Fruit fly (Drosophila melanogaster) whole organism, embryonic: ENCODE data around the gene cbt.

Experiments used
- BEAF-32 ChIP-seq: fragments of 200-800 bp; sonication (Bioruptor generic); optimal IDR thresholded peaks from 3 replicates; lab custom pipeline; 2017; ENCODE audit warnings: missing biosample characterization, missing genetic modification characterization, mild to moderate bottlenecking, moderate library complexity, missing genetic modification reagents
- CG11456 ChIP-seq: fragments of 200-800 bp; sonication (Bioruptor generic); IDR thresholded peaks from 3 replicates; pipeline ENCODE4 v1.3.6; 2022; ENCODE audit warnings: missing biosample characterization, missing genetic modification characterization
- CG11696 ChIP-seq: fragments of 200-800 bp; sonication (Bioruptor generic); IDR thresholded peaks from 2 replicates; pipeline ENCODE4 v1.3.6; 2022; ENCODE audit warnings: missing biosample characterization, missing genetic modification characterization
- CG13775 ChIP-seq: fragments of 200-800 bp; sonication (Bioruptor generic); optimal IDR thresholded peaks from 3 replicates; lab custom pipeline; 2017; ENCODE audit warnings: missing biosample characterization, mild to moderate bottlenecking, missing genetic modification characterization
- CG14667 ChIP-seq: fragments of 200-800 bp; sonication (Bioruptor generic); IDR thresholded peaks from 2 replicates; pipeline ENCODE4 v1.3.6; 2022; ENCODE audit warnings: missing biosample characterization, missing genetic modification characterization
- CG18599 ChIP-seq: fragments of 200-800 bp; sonication (Bioruptor generic); optimal IDR thresholded peaks from 3 replicates; lab custom pipeline; 2017; ENCODE audit warnings: missing biosample characterization, missing genetic modification characterization, mild to moderate bottlenecking, moderate library complexity, missing genetic modification reagents
- CG18764 ChIP-seq: fragments of 200-800 bp; sonication (Bioruptor generic); optimal IDR thresholded peaks from 3 replicates; lab custom pipeline; 2016; ENCODE audit warnings: missing biosample characterization, missing genetic modification characterization
- CG4282 ChIP-seq: fragments of 200-800 bp; sonication (Bioruptor generic); optimal IDR thresholded peaks from 2 replicates; lab custom pipeline; 2016; ENCODE audit warnings: missing biosample characterization, missing genetic modification characterization
- CG4617 ChIP-seq: fragments of 200-800 bp; sonication (Bioruptor generic); optimal IDR thresholded peaks from 3 replicates; lab custom pipeline; 2016; ENCODE audit warnings: missing biosample characterization, missing genetic modification characterization, borderline replicate concordance
- CG8281 ChIP-seq: fragments of 200-800 bp; sonication (Bioruptor generic); optimal IDR thresholded peaks from 2 replicates; lab custom pipeline; 2018; ENCODE audit warnings: missing biosample characterization, mild to moderate bottlenecking, missing genetic modification characterization, moderate library complexity
- CG9609 ChIP-seq: fragments of 200-800 bp; sonication (Bioruptor generic); optimal IDR thresholded peaks from 3 replicates; lab custom pipeline; 2016; ENCODE audit warnings: missing biosample characterization, missing genetic modification characterization
- CG9727 ChIP-seq: fragments of 200-800 bp; sonication (Bioruptor generic); optimal IDR thresholded peaks from 3 replicates; lab custom pipeline; 2017; ENCODE audit warnings: missing biosample characterization, mild to moderate bottlenecking, missing genetic modification characterization
- CG9932 ChIP-seq: fragments of 200-800 bp; sonication (Bioruptor generic); IDR thresholded peaks from 2 replicates; pipeline ENCODE4 v1.3.6; 2022; ENCODE audit warnings: missing biosample characterization, missing genetic modification characterization
- CoRest ChIP-seq: fragments of 200-800 bp; sonication (Bioruptor generic); optimal IDR thresholded peaks from 3 replicates; lab custom pipeline; 2018; ENCODE audit warnings: missing biosample characterization, mild to moderate bottlenecking, missing genetic modification characterization, moderate library complexity
- ERR ChIP-seq: fragments of 200-800 bp; sonication (Bioruptor generic); optimal IDR thresholded peaks from 2 replicates; lab custom pipeline; 2016; ENCODE audit warnings: missing biosample characterization, missing genetic modification characterization
- Fer2 ChIP-seq: fragments of 200-800 bp; sonication (Bioruptor generic); optimal IDR thresholded peaks from 2 replicates; lab custom pipeline; 2018; ENCODE audit warnings: missing biosample characterization, mild to moderate bottlenecking, missing genetic modification characterization, moderate library complexity
- Gsc ChIP-seq: fragments of 200-800 bp; sonication (Bioruptor generic); IDR thresholded peaks from 2 replicates; pipeline ENCODE4 v1.3.6; 2022; ENCODE audit warnings: missing biosample characterization, missing genetic modification characterization
- HLH4C ChIP-seq: fragments of 200-800 bp; sonication (Bioruptor generic); IDR thresholded peaks from 3 replicates; pipeline ENCODE4 v1.3.6; 2022; ENCODE audit warnings: missing biosample characterization, missing genetic modification characterization; ENCODE audit not compliant: partially characterized antibody
- Lhr ChIP-seq: fragments of 200-800 bp; sonication (Bioruptor generic); optimal IDR thresholded peaks from 3 replicates; lab custom pipeline; 2017; ENCODE audit warnings: mild to moderate bottlenecking, missing biosample characterization, missing genetic modification reagents, missing genetic modification characterization
- Mes4 ChIP-seq: fragments of 200-800 bp; sonication (Bioruptor generic); optimal IDR thresholded peaks from 2 replicates; lab custom pipeline; 2016; ENCODE audit warnings: missing biosample characterization, missing genetic modification characterization
- NFAT ChIP-seq: fragments of 200-800 bp; sonication (Bioruptor generic); IDR thresholded peaks from 2 replicates; pipeline ENCODE4 v1.3.6; 2022; ENCODE audit warnings: missing biosample characterization, missing genetic modification characterization
- Neu2 ChIP-seq: fragments of 200-800 bp; sonication (Bioruptor generic); optimal IDR thresholded peaks from 3 replicates; lab custom pipeline; 2016; ENCODE audit warnings: missing biosample characterization, missing genetic modification characterization, borderline replicate concordance
- Nf-YA ChIP-seq: fragments of 200-800 bp; sonication (Bioruptor generic); IDR thresholded peaks from 2 replicates; pipeline ENCODE4 v1.3.6; 2022; ENCODE audit warnings: missing biosample characterization, missing genetic modification characterization
- NfI ChIP-seq: fragments of 200-800 bp; sonication (Bioruptor generic); optimal IDR thresholded peaks from 3 replicates; lab custom pipeline; 2018; ENCODE audit warnings: missing biosample characterization, mild to moderate bottlenecking, missing genetic modification characterization, moderate library complexity
- Rfx ChIP-seq: fragments of 200-800 bp; sonication (Bioruptor generic); IDR thresholded peaks from 2 replicates; pipeline ENCODE4 v1.3.6; 2022; ENCODE audit warnings: missing biosample characterization, missing genetic modification characterization
- Sox102F ChIP-seq: fragments of 200-800 bp; sonication (Bioruptor generic); optimal IDR thresholded peaks from 2 replicates; lab custom pipeline; 2018; ENCODE audit warnings: missing biosample characterization, mild to moderate bottlenecking, missing genetic modification characterization, moderate library complexity
- Ssrp ChIP-seq: fragments of 200-800 bp; sonication (Bioruptor generic); optimal IDR thresholded peaks from 2 replicates; lab custom pipeline; 2018; ENCODE audit warnings: missing biosample characterization, mild to moderate bottlenecking, missing genetic modification characterization, moderate library complexity
- Vsx1 ChIP-seq: fragments of 200-800 bp; sonication (Bioruptor generic); optimal IDR thresholded peaks from 2 replicates; lab custom pipeline; 2017; ENCODE audit warnings: missing biosample characterization, mild to moderate bottlenecking, missing genetic modification characterization, missing genetic modification reagents
- ato ChIP-seq: fragments of 200-800 bp; sonication (Bioruptor generic); IDR thresholded peaks from 2 replicates; pipeline ENCODE4 v1.3.6; 2022; ENCODE audit warnings: missing biosample characterization, missing genetic modification characterization; ENCODE audit not compliant: partially characterized antibody
- bigmax ChIP-seq: fragments of 200-800 bp; sonication (Bioruptor generic); optimal IDR thresholded peaks from 2 replicates; lab custom pipeline; 2018; ENCODE audit warnings: missing biosample characterization, mild to moderate bottlenecking, missing genetic modification characterization
- bowl ChIP-seq: fragments of 200-800 bp; sonication (Bioruptor generic); IDR thresholded peaks from 2 replicates; pipeline ENCODE4 v1.3.6; 2022; ENCODE audit warnings: missing biosample characterization, missing genetic modification characterization
- crc ChIP-seq: fragments of 200-800 bp; sonication (Bioruptor generic); optimal IDR thresholded peaks from 2 replicates; lab custom pipeline; 2016; ENCODE audit warnings: missing biosample characterization, missing genetic modification characterization
- fd64A ChIP-seq: fragments of 200-800 bp; sonication (Bioruptor generic); optimal IDR thresholded peaks from 3 replicates; lab custom pipeline; 2018; ENCODE audit warnings: missing biosample characterization, mild to moderate bottlenecking, missing genetic modification characterization
- fru ChIP-seq: fragments of >200 bp; optimal IDR thresholded peaks from 2 replicates; lab custom pipeline; 2017
- ftz-f1 ChIP-seq: fragments of 200-800 bp; sonication (Bioruptor generic); optimal IDR thresholded peaks from 2 replicates; lab custom pipeline; 2016; ENCODE audit warnings: missing biosample characterization, missing genetic modification characterization
- h ChIP-seq: fragments of >200 bp; optimal IDR thresholded peaks from 2 replicates; lab custom pipeline; 2017
- hbn ChIP-seq: fragments of 200-800 bp; sonication (Bioruptor generic); IDR thresholded peaks from 2 replicates; pipeline ENCODE4 v1.3.6; 2022; ENCODE audit warnings: missing biosample characterization, missing genetic modification characterization; ENCODE audit not compliant: partially characterized antibody
- insv ChIP-seq, 2 experiments: fragments of 200-800 bp; sonication (Bioruptor generic); optimal IDR thresholded peaks; 3 replicates each; lab custom pipeline; 2016 to 2018; ENCODE audit warnings: missing biosample characterization in 2 of 2, missing genetic modification characterization in 2 of 2
- jing ChIP-seq: fragments of 200-800 bp; sonication (Bioruptor generic); optimal IDR thresholded peaks from 2 replicates; lab custom pipeline; 2018; ENCODE audit warnings: missing biosample characterization, mild to moderate bottlenecking, missing genetic modification characterization
- nerfin-2 ChIP-seq: fragments of 200-800 bp; sonication (Bioruptor generic); IDR thresholded peaks from 2 replicates; pipeline ENCODE4 v1.3.6; 2022; ENCODE audit warnings: missing biosample characterization, missing genetic modification characterization; ENCODE audit not compliant: partially characterized antibody
- nmo ChIP-seq: fragments of 200-800 bp; sonication (Bioruptor generic); optimal IDR thresholded peaks from 2 replicates; lab custom pipeline; 2018; ENCODE audit warnings: missing biosample characterization, mild to moderate bottlenecking, missing genetic modification characterization, moderate library complexity
- onecut ChIP-seq: fragments of 200-800 bp; sonication (Bioruptor generic); IDR thresholded peaks from 2 replicates; pipeline ENCODE4 v1.3.6; 2022; ENCODE audit warnings: missing biosample characterization, missing genetic modification characterization
- prd ChIP-seq, 3 experiments: fragments of >200 bp in 2 of 3; fragments of 200-800 bp in 1 of 3; sonication (Bioruptor generic) in 1 of 3; optimal IDR thresholded peaks in 2 of 3; IDR thresholded peaks in 1 of 3; 2 replicates in 2 of 3; 3 replicates in 1 of 3; pipeline versions ENCODE4 v1.3.6 to Lab custom; 2017 to 2022; ENCODE audit warnings: missing biosample characterization in 1 of 3, missing genetic modification characterization in 1 of 3
- seq ChIP-seq: fragments of 200-800 bp; sonication (Bioruptor generic); IDR thresholded peaks from 2 replicates; pipeline ENCODE4 v1.3.6; 2022; ENCODE audit warnings: missing biosample characterization, missing genetic modification characterization
- slou ChIP-seq: fragments of 200-800 bp; sonication (Bioruptor generic); optimal IDR thresholded peaks from 3 replicates; lab custom pipeline; 2016; ENCODE audit warnings: missing biosample characterization, missing genetic modification characterization
- tgo ChIP-seq: fragments of 200-800 bp; sonication (Bioruptor generic); IDR thresholded peaks from 3 replicates; pipeline ENCODE4 v1.3.6; 2022; ENCODE audit warnings: missing biosample characterization, missing genetic modification characterization
- tin ChIP-seq: fragments of 200-800 bp; sonication (Bioruptor generic); optimal IDR thresholded peaks from 3 replicates; lab custom pipeline; 2016; ENCODE audit warnings: missing biosample characterization, missing genetic modification characterization
- tio ChIP-seq: fragments of 200-800 bp; sonication (Bioruptor generic); optimal IDR thresholded peaks from 2 replicates; lab custom pipeline; 2017; ENCODE audit warnings: missing biosample characterization, missing genetic modification characterization, inconsistent platforms
- vnd ChIP-seq: fragments of 200-800 bp; sonication (Bioruptor generic); IDR thresholded peaks from 3 replicates; pipeline ENCODE4 v1.3.6; 2022; ENCODE audit warnings: missing biosample characterization, missing genetic modification characterization; ENCODE audit not compliant: partially characterized antibody
- zen ChIP-seq: fragments of 200-800 bp; sonication (Bioruptor generic); optimal IDR thresholded peaks from 3 replicates; lab custom pipeline; 2018; ENCODE audit warnings: missing biosample characterization, mild to moderate bottlenecking, missing genetic modification characterization, moderate library complexity

cbt gene

DNA sequence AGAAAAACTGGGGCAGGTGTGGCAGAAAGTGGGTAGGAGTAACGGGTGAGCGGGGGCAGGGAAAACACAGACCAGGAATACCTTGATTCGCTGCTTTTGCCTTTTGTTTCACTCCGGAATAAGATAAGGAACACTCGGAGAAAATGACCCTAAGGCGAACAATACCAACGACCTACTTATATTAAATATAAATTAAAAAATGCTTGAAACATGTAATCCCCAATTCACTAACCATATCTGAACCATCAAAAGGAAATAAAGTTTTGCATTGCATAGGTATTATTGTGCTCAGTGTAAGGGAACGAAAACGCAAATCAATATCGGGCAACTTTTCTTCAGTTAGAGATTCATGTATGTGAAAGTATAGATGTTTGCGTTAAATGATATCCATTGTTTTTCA lies 32.5 kb upstream of the cbt start (continued):
- no peak for TF ChIP-seq CG9609
- TF ChIP-seq bigmax, result no peak
- TF ChIP-seq CG8281 (tag; lab: Kevin White, UChicago), result peak; percentile 11
- TF ChIP-seq prd (optimal IDR thresholded peaks at IDR 0.05; lab: Kevin White, UChicago), result no peak
- peak; percentile 55; the same call in 2 of the 3 replicates for TF ChIP-seq prd (GFP tag; IDR thresholded peaks at IDR 0.05; lab: Robert Waterston, UW)
- peak; percentile 69 for TF ChIP-seq jing (GFP tag; lab: Kevin White, UChicago)
- no peak for TF ChIP-seq fru (lab: Kevin White, UChicago)
- TF ChIP-seq CG9932, result peak; percentile 50
- TF ChIP-seq slou (GFP tag; lab: Kevin White, UChicago), result peak; percentile 27
- no peak for TF ChIP-seq zen
- peak; percentile 85 for TF ChIP-seq Sox102F
- TF ChIP-seq Ssrp (tag; lab: Kevin White, UChicago), result peak; percentile 56
- TF ChIP-seq ERR (GFP tag; lab: Kevin White, UChicago), result no peak
- peak; percentile 63 for TF ChIP-seq tio (GFP tag; lab: Kevin White, UChicago)
- peak; percentile 68 for TF ChIP-seq CoRest (tag; lab: Kevin White, UChicago)
- no peak for TF ChIP-seq Neu2
- no peak for TF ChIP-seq HLH4C (GFP tag; lab: Robert Waterston, UW)
- TF ChIP-seq tgo (GFP tag; lab: Robert Waterston, UW), result peak; percentile 73
- TF ChIP-seq CG11456 (GFP tag; lab: Robert Waterston, UW), result peak; percentile 55; the same call in 2 of the 3 replicates
- no peak for TF ChIP-seq h (lab: Kevin White, UChicago)
- no peak for TF ChIP-seq nerfin-2 (GFP tag; lab: Robert Waterston, UW)
- TF ChIP-seq CG13775 (GFP tag; lab: Kevin White, UChicago), result peak; percentile 52
- TF ChIP-seq Nf-YA (GFP tag; lab: Robert Waterston, UW), result 0 out of 2 replicates have a peak, but pooled peaks have one; percentile 32
- TF ChIP-seq tin, result peak; percentile 20
- no peak for TF ChIP-seq BEAF-32 (GFP tag; lab: Kevin White, UChicago)
- no peak for TF ChIP-seq Fer2 (tag; lab: Kevin White, UChicago)
- TF ChIP-seq crc (GFP tag; lab: Kevin White, UChicago), result no peak
- TF ChIP-seq Lhr, result peak; percentile 25
- TF ChIP-seq Gsc (GFP tag; lab: Robert Waterston, UW), result no peak
- TF ChIP-seq Vsx1 (GFP tag; lab: Kevin White, UChicago), result no peak
- peak; percentile 64; the same call in 1 of the 2 replicates for TF ChIP-seq seq
- TF ChIP-seq CG11696 (GFP tag; lab: Robert Waterston, UW), result no peak
- TF ChIP-seq NfI, result peak; percentile 71
- TF ChIP-seq fd64A (GFP tag; lab: Kevin White, UChicago), result peak; percentile 0
- no peak for TF ChIP-seq ato (GFP tag; lab: Robert Waterston, UW)
- peak; percentile 29 for TF ChIP-seq CG18599
- TF ChIP-seq bowl (GFP tag; lab: Robert Waterston, UW), result no peak
- TF ChIP-seq CG18764, result peak; percentile 1
- no peak for TF ChIP-seq vnd
- TF ChIP-seq CG4282 (GFP tag; lab: Kevin White, UChicago), result no peak
- TF ChIP-seq CG4617 (GFP tag; lab: Kevin White, UChicago), result peak; percentile 16
- TF ChIP-seq insv (GFP tag; optimal IDR thresholded peaks at IDR 0.05; lab: Kevin White, UChicago), result no peak
- no peak for TF ChIP-seq ftz-f1 (GFP tag; lab: Kevin White, UChicago)
- peak; percentile 74 for TF ChIP-seq nmo
- 0 out of 2 replicates have a peak, but pooled peaks have one; percentile 18 for TF ChIP-seq CG14667 (GFP tag; lab: Robert Waterston, UW)
- no peak for TF ChIP-seq Mes4 (GFP tag; lab: Kevin White, UChicago)
- peak; percentile 73 for TF ChIP-seq Rfx (GFP tag; lab: Robert Waterston, UW)
- no peak for TF ChIP-seq hbn
- no peak for TF ChIP-seq NFAT (GFP tag; lab: Robert Waterston, UW)
- peak; percentile 60 for TF ChIP-seq CG9727 (GFP tag; lab: Kevin White, UChicago)
- TF ChIP-seq onecut (GFP tag; lab: Robert Waterston, UW), result peak; percentile 57; the same call in 1 of the 2 replicates
